Worm (Caenorhabditis elegans) whole organism, young adult: Measurements from ENCODE around the gene emc-1.

Experiments used
- B0019.2 ChIP-seq: fragments of 200-800 bp; sonication (Bioruptor generic); conservative IDR thresholded peaks from 2 replicates; pipeline ENCODE4 v1.3.6; 2022; ENCODE audit warnings: missing genetic modification reagents, missing genetic modification characterization, missing compliant biosample characterization
- F33H1.4 ChIP-seq: fragments of 200-800 bp; sonication (Bioruptor generic); IDR thresholded peaks from 2 replicates; pipeline ENCODE4 v1.3.6; 2022; ENCODE audit warnings: missing genetic modification reagents, missing genetic modification characterization, missing compliant biosample characterization
- F37B4.10 ChIP-seq: fragments of 200-800 bp; sonication (Bioruptor generic); IDR thresholded peaks from 2 replicates; pipeline ENCODE4 v1.3.6; 2022; ENCODE audit warnings: missing genetic modification characterization, missing compliant biosample characterization
- F52B5.7 ChIP-seq: sonication (generic microtip); optimal IDR thresholded peaks from 2 replicates; lab custom pipeline; 2016; ENCODE audit warnings: mild to moderate bottlenecking, missing genetic modification characterization, missing compliant biosample characterization
- F57C9.4 ChIP-seq: sonication (generic microtip); optimal IDR thresholded peaks from 2 replicates; lab custom pipeline; 2017; ENCODE audit warnings: mild to moderate bottlenecking, missing genetic modification characterization, missing compliant biosample characterization
- Y67H2A.10 ChIP-seq: fragments of 200-800 bp; sonication (Bioruptor generic); conservative IDR thresholded peaks from 2 replicates; pipeline ENCODE4 v1.3.6; 2022; ENCODE audit warnings: missing genetic modification reagents, missing genetic modification characterization, missing compliant biosample characterization
- Y79H2A.3 ChIP-seq: fragments of 200-800 bp; sonication (Bioruptor generic); conservative IDR thresholded peaks from 2 replicates; pipeline ENCODE4 v1.3.6; 2022; ENCODE audit warnings: missing genetic modification reagents, missing genetic modification characterization, missing compliant biosample characterization
- athp-1 ChIP-seq: sonication (generic microtip); optimal IDR thresholded peaks from 2 replicates; lab custom pipeline; 2017; ENCODE audit warnings: mild to moderate bottlenecking, missing genetic modification characterization, missing compliant biosample characterization
- attf-3 ChIP-seq: fragments of 200-800 bp; sonication (Bioruptor generic); conservative IDR thresholded peaks from 2 replicates; pipeline ENCODE4 v1.3.6; 2022; ENCODE audit warnings: missing genetic modification reagents, missing genetic modification characterization, missing compliant biosample characterization
- attf-6 ChIP-seq: fragments of 200-800 bp; sonication (Bioruptor generic); IDR thresholded peaks from 2 replicates; pipeline ENCODE4 v1.3.6; 2022; ENCODE audit warnings: missing genetic modification reagents, missing genetic modification characterization, missing compliant biosample characterization
- dpff-1 ChIP-seq: sonication (generic microtip); optimal IDR thresholded peaks from 2 replicates; lab custom pipeline; 2017; ENCODE audit warnings: mild to moderate bottlenecking, missing genetic modification characterization, missing compliant biosample characterization
- fkh-3 ChIP-seq: sonication (generic microtip); optimal IDR thresholded peaks from 2 replicates; lab custom pipeline; 2016; ENCODE audit warnings: mild to moderate bottlenecking, missing genetic modification characterization, missing compliant biosample characterization
- hlh-12 ChIP-seq: sonication (generic microtip); optimal IDR thresholded peaks from 2 replicates; lab custom pipeline; 2016; ENCODE audit warnings: missing genetic modification characterization, missing compliant biosample characterization
- hlh-26 ChIP-seq: fragments of 200-800 bp; sonication (Bioruptor generic); conservative IDR thresholded peaks from 2 replicates; pipeline ENCODE4 v1.3.6; 2022; ENCODE audit warnings: missing genetic modification reagents, missing genetic modification characterization, missing compliant biosample characterization
- hrde-1 ChIP-seq: sonication (generic microtip); optimal IDR thresholded peaks from 2 replicates; lab custom pipeline; 2016; ENCODE audit warnings: missing genetic modification characterization, mild to moderate bottlenecking, missing compliant biosample characterization, moderate library complexity, missing genotype, missing genetic modification reagents, borderline replicate concordance
- let-526 ChIP-seq: fragments of 200-800 bp; sonication (Bioruptor generic); IDR thresholded peaks from 2 replicates; pipeline ENCODE4 v1.3.6; 2022; ENCODE audit warnings: missing genetic modification reagents, missing genetic modification characterization, missing compliant biosample characterization
- lin-40 ChIP-seq: sonication (generic microtip); optimal IDR thresholded peaks from 2 replicates; lab custom pipeline; 2016; ENCODE audit warnings: missing genetic modification characterization, mild to moderate bottlenecking, missing compliant biosample characterization, missing genotype, missing genetic modification reagents
- lin-54 ChIP-seq: fragments of 200-800 bp; sonication (Bioruptor generic); optimal IDR thresholded peaks from 2 replicates; lab custom pipeline; 2018; ENCODE audit warnings: mild to moderate bottlenecking, missing genetic modification characterization, missing compliant biosample characterization
- lsy-27 ChIP-seq: sonication (generic microtip); optimal IDR thresholded peaks from 2 replicates; lab custom pipeline; 2017; ENCODE audit warnings: missing genetic modification characterization, mild to moderate bottlenecking, missing compliant biosample characterization, antibody characterized with exemption, missing genotype, borderline replicate concordance; ENCODE audit not compliant: insufficient read depth
- mel-28 ChIP-seq: sonication (generic microtip); optimal IDR thresholded peaks from 2 replicates; lab custom pipeline; 2016; ENCODE audit warnings: borderline replicate concordance, mild to moderate bottlenecking, missing genetic modification characterization, missing compliant biosample characterization
- nhr-179 ChIP-seq: sonication (generic microtip); optimal IDR thresholded peaks from 2 replicates; lab custom pipeline; 2016; ENCODE audit warnings: mild to moderate bottlenecking, missing genetic modification characterization, missing compliant biosample characterization
- nhr-27 ChIP-seq: fragments of 200-800 bp; sonication (Bioruptor generic); optimal IDR thresholded peaks from 2 replicates; lab custom pipeline; 2018; ENCODE audit warnings: mild to moderate bottlenecking, missing genetic modification characterization, moderate library complexity, missing compliant biosample characterization
- nhr-90 ChIP-seq: sonication (generic microtip); optimal IDR thresholded peaks from 2 replicates; lab custom pipeline; 2016; ENCODE audit warnings: missing genotype, mild to moderate bottlenecking, missing genetic modification characterization, missing compliant biosample characterization
- pha-4 ChIP-seq: fragments of 150-350 bp; sonication (generic microtip); optimal IDR thresholded peaks from 2 replicates; lab custom pipeline; 2014; ENCODE audit warnings: missing biosample characterization, missing genetic modification reagents, missing genetic modification characterization
- rec-8 ChIP-seq, 2 experiments: sonication (generic microtip); optimal IDR thresholded peaks; 2 replicates each; lab custom pipeline; 2016; ENCODE audit warnings: mild to moderate bottlenecking in 2 of 2, missing genetic modification characterization in 2 of 2, missing genetic modification reagents in 2 of 2, missing genotype in 2 of 2, missing biosample characterization in 1 of 2, missing compliant biosample characterization in 1 of 2, moderate library complexity in 1 of 2
- rpc-1 ChIP-seq, 2 experiments: fragments of 150-350 bp in 1 of 2; sonication (generic microtip) in 1 of 2; optimal IDR thresholded peaks; 2 replicates each; lab custom pipeline; 2014 to 2018; ENCODE audit warnings: missing biosample characterization in 1 of 2, missing genetic modification characterization in 1 of 2, missing genetic modification reagents in 1 of 2, missing genotype in 1 of 2
- snpc-3.4 ChIP-seq: sonication (generic microtip); optimal IDR thresholded peaks from 2 replicates; lab custom pipeline; 2017; ENCODE audit warnings: missing genetic modification characterization, mild to moderate bottlenecking, missing compliant biosample characterization, antibody characterized with exemption, moderate library complexity, missing genotype, missing genetic modification reagents
- sptf-2 ChIP-seq: fragments of 200-800 bp; sonication (Bioruptor generic); optimal IDR thresholded peaks from 2 replicates; lab custom pipeline; 2018; ENCODE audit warnings: mild to moderate bottlenecking, missing genetic modification characterization, missing compliant biosample characterization
- tbp1 ChIP-seq: fragments of 200-800 bp; sonication (Bioruptor generic); optimal IDR thresholded peaks from 2 replicates; lab custom pipeline; 2018; ENCODE audit warnings: mild to moderate bottlenecking, missing genetic modification characterization, missing compliant biosample characterization
- tbx-9 ChIP-seq: sonication (generic microtip); optimal IDR thresholded peaks from 2 replicates; lab custom pipeline; 2016; ENCODE audit warnings: borderline replicate concordance, missing genetic modification characterization, inconsistent platforms, missing compliant biosample characterization
- unc-130 ChIP-seq: sonication (generic microtip); optimal IDR thresholded peaks from 2 replicates; lab custom pipeline; 2016; ENCODE audit warnings: missing genetic modification reagents, missing genetic modification characterization, missing compliant biosample characterization
- zfh-2 ChIP-seq: fragments of 200-800 bp; sonication (Bioruptor generic); conservative IDR thresholded peaks from 2 replicates; pipeline ENCODE4 v1.3.6; 2022; ENCODE audit warnings: missing genetic modification reagents, missing genetic modification characterization, missing compliant biosample characterization
- zim-3 ChIP-seq: sonication (generic microtip); optimal IDR thresholded peaks from 2 replicates; lab custom pipeline; 2017; ENCODE audit warnings: mild to moderate bottlenecking, missing genetic modification characterization, moderate library complexity, missing compliant biosample characterization
- ztf-26 ChIP-seq: sonication (generic microtip); optimal IDR thresholded peaks from 2 replicates; lab custom pipeline; 2017; ENCODE audit warnings: missing genetic modification characterization, missing compliant biosample characterization

emc-1 gene

ce11 chrII:1519867-1520266 lies 19.7 kb upstream of the emc-1 start (continued):
- TF ChIP-seq pha-4 (tag; lab: Kevin White, UChicago) (no peak), lin-54 (GFP tag; lab: Kevin White, UChicago) (peak; percentile 39), attf-3 (GFP tag; lab: Robert Waterston, UW) (0 out of 2 replicates have a peak, but pooled peaks have one; percentile 32)

- TF ChIP-seq Y67H2A.10 (GFP tag; lab: Robert Waterston, UW) (no peak), zim-3 (tag; lab: Kevin White, UChicago) (no peak), F33H1.4 (GFP tag; lab: Robert Waterston, UW) (no peak), sptf-2 (no peak), hrde-1 (tag; lab: Kevin White, UChicago) (no peak), unc-130 (GFP tag; lab: Kevin White, UChicago) (no peak), ztf-26 (tag; lab: Kevin White, UChicago) (no peak), nhr-90 (tag; lab: Kevin White, UChicago) (no peak), hlh-12 (no peak), rpc-1 (optimal IDR thresholded peaks at IDR 0.05; lab: Kevin White, UChicago) (no peak), rpc-1 (tag; optimal IDR thresholded peaks at IDR 0.05; lab: Kevin White, UChicago) (no peak), rec-8 (tag; optimal IDR thresholded peaks at IDR 0.05; lab: Kevin White, UChicago) (no peak)
Measured at ce11 chrII:1518914-1519313, 18.8 kb upstream of the emc-1 start, which contains the start of gene Y51H7BR.8. Y51H7BR.8 (plus strand) TSS chrII:1519214.

- TF ChIP-seq lin-54 (GFP tag; lab: Kevin White, UChicago) (no peak), snpc-3.4 (no peak), athp-1 (tag; lab: Kevin White, UChicago) (no peak), nhr-27 (tag; lab: Kevin White, UChicago) (no peak), fkh-3 (no peak), F52B5.7 (tag; lab: Kevin White, UChicago) (no peak), unc-130 (GFP tag; lab: Kevin White, UChicago) (no peak), nhr-179 (tag; lab: Kevin White, UChicago) (no peak), attf-6 (GFP tag; lab: Robert Waterston, UW) (no peak), lin-40 (tag; lab: Kevin White, UChicago) (no peak), B0019.2 (GFP tag; lab: Robert Waterston, UW) (no peak), zfh-2 (GFP tag; lab: Robert Waterston, UW) (no peak), tbp1 (GFP tag; lab: Kevin White, UChicago) (no peak), Y79H2A.3 (GFP tag; lab: Robert Waterston, UW) (no peak), tbx-9 (tag; lab: Kevin White, UChicago) (no peak), F57C9.4 (tag; lab: Kevin White, UChicago) (no peak), hlh-26 (GFP tag; lab: Robert Waterston, UW) (no peak), dpff-1 (tag; lab: Kevin White, UChicago) (no peak), let-526 (no peak), mel-28 (tag; lab: Kevin White, UChicago) (no peak)
Measured at ce11 chrII:1517354-1517753, 17.2 kb upstream of the emc-1 start, which contains the start of gene math-45. math-45 (minus strand) TSS chrII:1517454.

- TF ChIP-seq Y67H2A.10 (GFP tag; lab: Robert Waterston, UW), result no peak
- TF ChIP-seq F37B4.10, result no peak
- no peak for TF ChIP-seq lsy-27 (tag; lab: Kevin White, UChicago)
Measured at ce11 chrII:1504266-1504665, 4.1 kb upstream of the emc-1 start, which contains the start of gene fdgt-1. fdgt-1 (plus strand) TSS chrII:1504566.
